Worm (Caenorhabditis elegans) whole organism, L4 larva: ENCODE measurements around the gene srn-1.

Experiments used
- F26F4.8 ChIP-seq: fragments of 200-800 bp; sonication (Bioruptor generic); conservative IDR thresholded peaks from 2 replicates; pipeline ENCODE4 v1.3.6; 2022; ENCODE audit warnings: missing genetic modification characterization, missing compliant biosample characterization
- F37D6.2 ChIP-seq: sonication (generic microtip); optimal IDR thresholded peaks from 2 replicates; lab custom pipeline; 2016; ENCODE audit warnings: mild to moderate bottlenecking, missing genetic modification characterization, missing compliant biosample characterization
- F49E8.2 ChIP-seq: sonication (generic microtip); optimal IDR thresholded peaks from 2 replicates; lab custom pipeline; 2016; ENCODE audit warnings: missing compliant biosample characterization, mild to moderate bottlenecking, missing genetic modification characterization, borderline replicate concordance
- Y105C5A.15 ChIP-seq: fragments of 200-800 bp; sonication (Bioruptor generic); IDR thresholded peaks from 2 replicates; pipeline ENCODE4 v1.3.6; 2022; ENCODE audit warnings: missing genetic modification characterization, missing compliant biosample characterization
- Y5F2A.4 ChIP-seq: fragments of 200-800 bp; sonication (Bioruptor generic); optimal IDR thresholded peaks from 2 replicates; lab custom pipeline; 2018; ENCODE audit warnings: mild to moderate bottlenecking, missing genetic modification characterization, missing compliant biosample characterization
- aly-2 ChIP-seq: sonication (generic microtip); optimal IDR thresholded peaks from 2 replicates; lab custom pipeline; 2018; ENCODE audit warnings: missing biosample characterization, missing genetic modification characterization
- ama-1 ChIP-seq: fragments of 150-350 bp; optimal IDR thresholded peaks from 2 replicates; lab custom pipeline; 2014; ENCODE audit warnings: inconsistent platforms, mixed read lengths
- attf-4 ChIP-seq: sonication (generic microtip); optimal IDR thresholded peaks from 3 replicates; lab custom pipeline; 2017; ENCODE audit warnings: missing biosample characterization, missing genetic modification characterization
- ceh-32 ChIP-seq: sonication (generic microtip); optimal IDR thresholded peaks from 2 replicates; lab custom pipeline; 2016; ENCODE audit warnings: mild to moderate bottlenecking, missing genetic modification characterization, missing compliant biosample characterization; ENCODE audit not compliant: poor library complexity
- ceh-82 ChIP-seq: sonication (generic microtip); optimal IDR thresholded peaks from 2 replicates; lab custom pipeline; 2017; ENCODE audit warnings: missing biosample characterization, missing genetic modification characterization
- ces-1 ChIP-seq: fragments of 150-350 bp; sonication (generic microtip); optimal IDR thresholded peaks from 4 replicates; lab custom pipeline; 2014; ENCODE audit warnings: missing biosample characterization, missing genetic modification reagents, missing genetic modification characterization
- daf-12 ChIP-seq: fragments of 150-350 bp; optimal IDR thresholded peaks from 2 replicates; lab custom pipeline; 2014; ENCODE audit warnings: missing biosample characterization, missing genetic modification reagents, missing genetic modification characterization
- daf-8 ChIP-seq: fragments of 200-800 bp; sonication (Bioruptor generic); IDR thresholded peaks from 2 replicates; pipeline ENCODE4 v1.3.6; 2022; ENCODE audit warnings: missing genetic modification characterization, missing compliant biosample characterization
- dmd-6 ChIP-seq: fragments of 200-800 bp; sonication (Bioruptor generic); IDR thresholded peaks from 2 replicates; pipeline ENCODE4 v1.3.6; 2022; ENCODE audit warnings: missing genetic modification reagents, missing genetic modification characterization, missing compliant biosample characterization
- dmd-9 ChIP-seq: fragments of 200-800 bp; sonication (Bioruptor generic); IDR thresholded peaks from 2 replicates; pipeline ENCODE4 v1.3.6; 2022; ENCODE audit warnings: missing genetic modification reagents, missing genetic modification characterization, missing compliant biosample characterization
- dpl-1 ChIP-seq: fragments of 150-350 bp; optimal IDR thresholded peaks from 2 replicates; lab custom pipeline; 2014; ENCODE audit warnings: missing biosample characterization, missing genetic modification reagents, missing genetic modification characterization
- duxl-1 ChIP-seq: sonication (generic microtip); optimal IDR thresholded peaks from 2 replicates; lab custom pipeline; 2016; ENCODE audit warnings: mild to moderate bottlenecking, missing genetic modification characterization, moderate library complexity, missing compliant biosample characterization; ENCODE audit not compliant: poor library complexity
- egl-43 ChIP-seq: fragments of 200-800 bp; sonication (Bioruptor generic); IDR thresholded peaks from 2 replicates; pipeline ENCODE4 v1.3.6; 2022; ENCODE audit warnings: missing genetic modification reagents, missing genetic modification characterization, missing compliant biosample characterization
- gei-8 ChIP-seq: fragments of 200-800 bp; sonication (Bioruptor generic); optimal IDR thresholded peaks from 2 replicates; lab custom pipeline; 2018; ENCODE audit warnings: mild to moderate bottlenecking, missing genetic modification characterization, missing compliant biosample characterization
- hlh-30 ChIP-seq: sonication (generic microtip); optimal IDR thresholded peaks from 2 replicates; lab custom pipeline; 2017; ENCODE audit warnings: antibody characterized with exemption, mild to moderate bottlenecking, missing genetic modification characterization, missing compliant biosample characterization; ENCODE audit not compliant: insufficient read depth
- hmg-1.1 ChIP-seq: fragments of 200-800 bp; sonication (Bioruptor generic); IDR thresholded peaks from 2 replicates; pipeline ENCODE4 v1.3.6; 2022; ENCODE audit warnings: missing genetic modification reagents, missing genetic modification characterization, missing compliant biosample characterization
- lin-1 ChIP-seq: fragments of 200-800 bp; sonication (Bioruptor generic); IDR thresholded peaks from 2 replicates; pipeline ENCODE4 v1.3.6; 2022; ENCODE audit warnings: missing genetic modification reagents, missing genetic modification characterization, missing compliant biosample characterization
- lin-38 ChIP-seq: fragments of 200-800 bp; sonication (Bioruptor generic); IDR thresholded peaks from 2 replicates; pipeline ENCODE4 v1.3.6; 2022; ENCODE audit warnings: missing genetic modification reagents, missing genetic modification characterization, missing compliant biosample characterization
- lin-39 ChIP-seq: fragments of 150-350 bp; optimal IDR thresholded peaks from 2 replicates; lab custom pipeline; 2014; ENCODE audit warnings: missing biosample characterization, missing genetic modification reagents, missing genetic modification characterization
- lir-3 ChIP-seq: sonication (generic microtip); optimal IDR thresholded peaks from 2 replicates; lab custom pipeline; 2016; ENCODE audit warnings: mild to moderate bottlenecking, missing genetic modification characterization, missing compliant biosample characterization
- lsy-2 ChIP-seq, 2 experiments: fragments of 150-350 bp in 1 of 2; sonication (generic microtip) in 1 of 2; optimal IDR thresholded peaks; 2 replicates each; lab custom pipeline; 2014 to 2017; ENCODE audit warnings: missing biosample characterization in 2 of 2, missing genetic modification characterization in 2 of 2
- mep-1 ChIP-seq: fragments of 150-350 bp; sonication (generic microtip); optimal IDR thresholded peaks from 3 replicates; lab custom pipeline; 2014; ENCODE audit warnings: missing biosample characterization, missing genetic modification characterization
- mes-2 ChIP-seq: sonication (generic microtip); optimal IDR thresholded peaks from 2 replicates; lab custom pipeline; 2016; ENCODE audit warnings: missing genotype, mild to moderate bottlenecking, missing genetic modification characterization, missing compliant biosample characterization; ENCODE audit not compliant: poor library complexity, severe bottlenecking
- nhr-10 ChIP-seq: fragments of 150-350 bp; optimal IDR thresholded peaks from 2 replicates; lab custom pipeline; 2014; ENCODE audit warnings: missing biosample characterization, missing genetic modification characterization
- nhr-11 ChIP-seq: fragments of 150-350 bp; optimal IDR thresholded peaks from 2 replicates; lab custom pipeline; 2014; ENCODE audit warnings: missing biosample characterization, missing genetic modification characterization
- nhr-111 ChIP-seq: fragments of 200-800 bp; sonication (Bioruptor generic); optimal IDR thresholded peaks from 2 replicates; lab custom pipeline; 2018; ENCODE audit warnings: mild to moderate bottlenecking, missing genetic modification characterization, missing compliant biosample characterization
- nhr-25 ChIP-seq: sonication (generic microtip); optimal IDR thresholded peaks from 2 replicates; lab custom pipeline; 2017; ENCODE audit warnings: missing genetic modification characterization, mild to moderate bottlenecking, missing compliant biosample characterization, antibody characterized with exemption, moderate library complexity, borderline replicate concordance; ENCODE audit not compliant: insufficient read depth
- nhr-28 ChIP-seq: fragments of 150-350 bp; optimal IDR thresholded peaks from 2 replicates; lab custom pipeline; 2014; ENCODE audit warnings: missing biosample characterization, missing genetic modification characterization
- nhr-6 ChIP-seq: fragments of 150-350 bp; optimal IDR thresholded peaks from 2 replicates; lab custom pipeline; 2014; ENCODE audit warnings: missing biosample characterization, missing genetic modification characterization
- nhr-76 ChIP-seq: fragments of 150-350 bp; optimal IDR thresholded peaks from 2 replicates; lab custom pipeline; 2014; ENCODE audit warnings: missing biosample characterization, missing genetic modification characterization
- php-3 ChIP-seq: fragments of 200-800 bp; sonication (Bioruptor generic); IDR thresholded peaks from 2 replicates; pipeline ENCODE4 v1.3.6; 2022; ENCODE audit warnings: missing genetic modification reagents, missing genetic modification characterization, missing compliant biosample characterization
- rbr-2 ChIP-seq: sonication (generic microtip); optimal IDR thresholded peaks from 2 replicates; lab custom pipeline; 2016; ENCODE audit warnings: missing genotype, missing genetic modification characterization, missing compliant biosample characterization
- saeg-2 ChIP-seq: fragments of 200-800 bp; sonication (Bioruptor generic); IDR thresholded peaks from 2 replicates; pipeline ENCODE4 v1.3.6; 2022; ENCODE audit warnings: missing genetic modification reagents, missing genetic modification characterization, missing compliant biosample characterization
- sdz-12 ChIP-seq: fragments of 200-800 bp; sonication (Bioruptor generic); optimal IDR thresholded peaks from 2 replicates; lab custom pipeline; 2018; ENCODE audit warnings: mild to moderate bottlenecking, missing genetic modification characterization, missing compliant biosample characterization
- skn-1 ChIP-seq: fragments of 150-350 bp; optimal IDR thresholded peaks from 2 replicates; lab custom pipeline; 2014; ENCODE audit warnings: missing biosample characterization, missing genetic modification characterization
- snpc-1.2 ChIP-seq: fragments of 200-800 bp; sonication (Bioruptor generic); IDR thresholded peaks from 2 replicates; pipeline ENCODE4 v1.3.6; 2022; ENCODE audit warnings: missing genetic modification reagents, missing genetic modification characterization, missing compliant biosample characterization
- tra-1 ChIP-seq: fragments of 200-800 bp; sonication (Bioruptor generic); IDR thresholded peaks from 2 replicates; pipeline ENCODE4 v1.3.6; 2022; ENCODE audit warnings: missing genetic modification reagents, missing genetic modification characterization, missing compliant biosample characterization
- unc-130 ChIP-seq: sonication (generic microtip); optimal IDR thresholded peaks from 2 replicates; lab custom pipeline; 2016; ENCODE audit warnings: missing genetic modification reagents, missing genetic modification characterization, missing compliant biosample characterization
- unc-39 ChIP-seq: sonication (generic microtip); optimal IDR thresholded peaks from 2 replicates; lab custom pipeline; 2017; ENCODE audit warnings: missing biosample characterization, missing genetic modification characterization
- unc-62 ChIP-seq, 3 experiments: fragments of 150-350 bp in 1 of 3; sonication (generic microtip); optimal IDR thresholded peaks in 2 of 3; peaks in 1 of 3; 1 replicate in 1 of 3; 2 replicates in 2 of 3; lab custom pipeline; 2014 to 2017; ENCODE audit warnings: missing biosample characterization in 3 of 3, missing genetic modification characterization in 3 of 3, missing genetic modification reagents in 3 of 3, missing genotype in 1 of 3
- zag-1 ChIP-seq: fragments of 150-350 bp; optimal IDR thresholded peaks from 2 replicates; lab custom pipeline; 2014; ENCODE audit warnings: missing biosample characterization, missing genetic modification characterization
- zfp-2 ChIP-seq: sonication (generic microtip); optimal IDR thresholded peaks from 2 replicates; lab custom pipeline; 2016; ENCODE audit warnings: mild to moderate bottlenecking, missing genetic modification characterization, missing compliant biosample characterization
- zip-11 ChIP-seq: fragments of 200-800 bp; sonication (Bioruptor generic); IDR thresholded peaks from 2 replicates; pipeline ENCODE4 v1.3.6; 2022; ENCODE audit warnings: missing genetic modification characterization, missing compliant biosample characterization
- ztf-7 ChIP-seq: fragments of 150-350 bp; optimal IDR thresholded peaks from 2 replicates; lab custom pipeline; 2014; ENCODE audit warnings: missing biosample characterization, missing genetic modification characterization

Gene srn-1

DNA sequence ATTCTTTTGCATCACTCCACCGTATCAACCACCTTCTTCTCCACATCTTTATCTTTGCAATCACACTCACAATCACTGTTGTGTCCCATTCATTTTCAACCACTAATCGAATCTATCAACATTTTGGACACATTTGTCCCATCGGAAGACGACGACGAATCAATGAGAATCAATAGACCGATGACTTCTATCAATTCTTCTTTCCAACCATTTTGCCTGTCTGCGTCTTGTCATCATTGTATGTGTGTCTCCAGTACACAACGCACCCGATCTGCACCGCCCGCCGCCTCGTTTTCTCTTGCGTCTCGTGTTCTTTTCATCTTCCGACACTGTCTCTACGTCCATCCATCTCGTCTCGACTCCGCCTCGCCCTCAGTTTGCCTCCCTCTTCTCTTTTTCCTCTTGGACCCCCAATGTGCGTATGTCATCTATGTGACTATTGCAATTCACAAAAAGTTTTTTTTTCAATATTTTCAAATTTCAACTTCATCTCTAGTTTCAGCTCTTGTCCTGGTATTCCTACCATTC is 39.7 kb downstream of the srn-1 start, which contains the start of gene dmd-7 (continued):
- TF ChIP-seq unc-62 (GFP tag; optimal IDR thresholded peaks at IDR 0.05 in 1 of 2; lab: Kevin White, UChicago) (peak in 1 of 2 experiments; percentile 94), unc-62 (tag; optimal IDR thresholded peaks at IDR 0.05; lab: Kevin White, UChicago) (no peak), lin-39 (tag; lab: Kevin White, UChicago) (no peak), duxl-1 (tag; lab: Kevin White, UChicago) (no peak), gei-8 (GFP tag; lab: Kevin White, UChicago) (peak; percentile 58), ztf-7 (tag; lab: Kevin White, UChicago) (no peak), lir-3 (tag; lab: Kevin White, UChicago) (no peak), nhr-6 (tag; lab: Kevin White, UChicago) (peak; percentile 89), Y105C5A.15 (GFP tag; lab: Robert Waterston, UW) (no peak), daf-12 (tag; lab: Kevin White, UChicago) (no peak), dmd-9 (GFP tag; lab: Robert Waterston, UW) (no peak), nhr-28 (tag; lab: Kevin White, UChicago) (peak; percentile 89), zfp-2 (no peak)
- TF ChIP-seq, all 104 proteins: peak for 48

DNA sequence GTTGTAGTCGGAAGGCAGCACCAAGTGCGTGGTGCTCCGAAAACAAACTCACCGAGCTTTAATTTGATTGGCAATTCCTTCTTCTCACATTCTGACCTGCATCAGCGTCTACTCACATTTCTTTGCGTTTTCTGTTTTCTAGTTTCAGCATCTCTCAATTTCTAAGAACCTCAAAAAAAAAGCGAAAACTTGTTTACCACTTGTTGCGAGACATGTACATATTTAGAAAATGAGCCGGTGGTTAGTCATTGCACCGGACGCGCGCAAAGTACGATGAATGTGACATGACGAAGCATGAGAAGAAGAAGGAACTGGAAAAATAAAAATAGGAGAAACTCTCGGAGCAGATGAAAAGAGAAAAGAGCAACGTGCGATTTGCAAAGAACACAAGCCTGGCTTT is 41.6 kb downstream of the srn-1 start:
- TF ChIP-seq sdz-12 (no peak), nhr-10 (tag; lab: Kevin White, UChicago) (no peak), saeg-2 (GFP tag; lab: Robert Waterston, UW) (no peak), skn-1 (no peak), snpc-1.2 (GFP tag; lab: Robert Waterston, UW) (no peak), php-3 (no peak), ceh-82 (tag; lab: Kevin White, UChicago) (no peak), nhr-76 (no peak), nhr-25 (tag; lab: Kevin White, UChicago) (no peak), mes-2 (tag; lab: Kevin White, UChicago) (no peak), unc-130 (GFP tag; lab: Kevin White, UChicago) (no peak), ceh-32 (tag; lab: Kevin White, UChicago) (no peak), rbr-2 (tag; lab: Kevin White, UChicago) (peak; percentile 23), hmg-1.1 (peak; percentile 10; the same call in 1 of the 2 replicates), ama-1 (lab: Kevin White, UChicago) (no peak), F49E8.2 (tag; lab: Kevin White, UChicago) (no peak), F26F4.8 (GFP tag; lab: Robert Waterston, UW) (no peak), nhr-11 (tag; lab: Kevin White, UChicago) (peak; percentile 71), lsy-2 (tag; optimal IDR thresholded peaks at IDR 0.05; lab: Kevin White, UChicago) (no peak), egl-43 (no peak), zfp-2 (no peak), zag-1 (tag; lab: Kevin White, UChicago) (no peak), Y5F2A.4 (GFP tag; lab: Kevin White, UChicago) (no peak), zip-11 (GFP tag; lab: Robert Waterston, UW) (no peak), F37D6.2 (tag; lab: Kevin White, UChicago) (peak; percentile 40), ces-1 (no peak), tra-1 (GFP tag; lab: Robert Waterston, UW) (no peak), hlh-30 (peak; percentile 45), unc-39 (no peak), lin-1 (GFP tag; lab: Robert Waterston, UW) (no peak), attf-4 (tag; lab: Kevin White, UChicago) (no peak), daf-8 (no peak), lin-38 (GFP tag; lab: Robert Waterston, UW) (no peak), dpl-1 (GFP tag; lab: Kevin White, UChicago) (no peak), aly-2 (tag; lab: Kevin White, UChicago) (no peak), nhr-111 (GFP tag; lab: Kevin White, UChicago) (no peak), mep-1 (peak; percentile 26), dmd-6 (GFP tag; lab: Robert Waterston, UW) (0 out of 2 replicates have a peak, but pooled peaks have one; percentile 11)
